Worm (Caenorhabditis elegans) whole organism, L4/young adult: ENCODE measurements around the gene eri-1.

Experiments
- W03F9.2 ChIP-seq: fragments of 150-350 bp; optimal IDR thresholded peaks from 2 replicates; lab custom pipeline; 2014; ENCODE audit warnings: missing biosample characterization, missing genetic modification characterization
- dao-5 ChIP-seq: sonication (generic microtip); optimal IDR thresholded peaks from 2 replicates; lab custom pipeline; 2016; ENCODE audit warnings: missing genotype, missing genetic modification characterization, moderate library complexity, missing compliant biosample characterization

DNA sequence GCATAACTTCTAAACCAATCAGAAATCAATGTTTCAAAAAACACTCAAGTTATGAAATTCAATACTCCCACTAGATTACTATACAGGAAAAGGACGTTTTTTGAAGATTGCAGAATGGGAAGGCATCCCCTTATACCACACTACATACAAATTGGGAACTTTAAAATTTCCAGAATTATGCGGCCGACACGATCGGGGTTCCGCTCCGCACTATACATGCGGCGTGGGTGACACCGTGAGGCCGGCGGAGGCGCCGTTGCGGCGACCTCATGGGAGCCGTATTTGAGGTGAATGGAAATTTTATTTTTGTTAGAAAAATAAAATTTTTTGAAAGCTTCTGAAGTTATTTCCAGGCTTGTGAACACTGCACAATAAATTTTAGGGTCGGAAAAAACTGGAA is 48.5 kb upstream of the eri-1 start:
- no peak for TF ChIP-seq dao-5 (tag; lab: Kevin White, UChicago)
- no peak for TF ChIP-seq W03F9.2 (tag; lab: Kevin White, UChicago)
